Worm (Caenorhabditis elegans): ENCODE results near the gene F17C8.9.

- TF ChIP-seq ceh-83 (GFP tag; optimal IDR thresholded peaks at IDR 0.05) = peak; percentile 73
- no peak for TF ChIP-seq blmp-1 (tag; optimal IDR thresholded peaks at IDR 0.05)
- peak; percentile 41 for TF ChIP-seq bed-3 (GFP tag; optimal IDR thresholded peaks at IDR 0.05)
- TF ChIP-seq snpc-4 (tag; optimal IDR thresholded peaks at IDR 0.05) = no peak
- TF ChIP-seq sptf-1 (tag; optimal IDR thresholded peaks at IDR 0.05) = peak; percentile 89
- TF ChIP-seq mab-5 (tag; optimal IDR thresholded peaks at IDR 0.05) = peak; percentile 50
- TF ChIP-seq hlh-1 (tag; optimal IDR thresholded peaks at IDR 0.05) = peak; percentile 34
- TF ChIP-seq nhr-76 (tag; optimal IDR thresholded peaks at IDR 0.05) = no peak
- TF ChIP-seq pha-4 (tag; optimal IDR thresholded peaks at IDR 0.05) = peak; percentile 94
- peak; percentile 10 for TF ChIP-seq flh-1 (GFP tag; optimal IDR thresholded peaks at IDR 0.05)
These were observed 22.8 kb downstream of the F17C8.9 start, which contains the start of gene fbxl-2 for ce11 chrIII:4756983-4757382.
